Worm (Caenorhabditis elegans) whole organism, L3 larva: ENCODE measurements around the gene F23F1.6.

Source experiments
- R02D3.7 ChIP-seq: fragments of 150-350 bp; optimal IDR thresholded peaks from 2 replicates; lab custom pipeline; 2014; ENCODE audit warnings: missing biosample characterization, missing genetic modification characterization
- ZK546.5 ChIP-seq: sonication (generic microtip); optimal IDR thresholded peaks from 2 replicates; lab custom pipeline; 2017; ENCODE audit warnings: missing biosample characterization, missing genetic modification characterization
- aly-2 ChIP-seq: fragments of 150-350 bp; optimal IDR thresholded peaks from 2 replicates; lab custom pipeline; 2014; ENCODE audit warnings: missing biosample characterization, missing genetic modification characterization
- ama-1 ChIP-seq: fragments of 150-350 bp; optimal IDR thresholded peaks from 2 replicates; lab custom pipeline; 2018
- ceh-28 ChIP-seq: fragments of 150-350 bp; optimal IDR thresholded peaks from 2 replicates; lab custom pipeline; 2014; ENCODE audit warnings: missing biosample characterization, missing genetic modification reagents, missing genetic modification characterization
- ceh-9 ChIP-seq: sonication (generic microtip); optimal IDR thresholded peaks from 2 replicates; lab custom pipeline; 2018; ENCODE audit warnings: missing biosample characterization, missing genetic modification characterization
- daf-12 ChIP-seq: fragments of 150-350 bp; optimal IDR thresholded peaks from 2 replicates; lab custom pipeline; 2014; ENCODE audit warnings: missing biosample characterization, missing genetic modification reagents, missing genetic modification characterization
- egl-27 ChIP-seq: sonication (generic microtip); optimal IDR thresholded peaks from 4 replicates; lab custom pipeline; 2017; ENCODE audit warnings: missing biosample characterization, missing genetic modification reagents, missing genetic modification characterization
- egl-5 ChIP-seq: fragments of 150-350 bp; optimal IDR thresholded peaks from 2 replicates; lab custom pipeline; 2017; ENCODE audit warnings: missing biosample characterization, missing genetic modification reagents, missing genetic modification characterization, inconsistent platforms
- elt-1 ChIP-seq: fragments of 150-350 bp; optimal IDR thresholded peaks from 2 replicates; lab custom pipeline; 2014; ENCODE audit warnings: missing biosample characterization, missing genetic modification characterization
- elt-3 ChIP-seq, 3 experiments: fragments of 150-350 bp in 1 of 3; sonication (generic microtip) in 2 of 3; optimal IDR thresholded peaks; 2 replicates in 2 of 3; 4 replicates in 1 of 3; lab custom pipeline; 2014 to 2017; ENCODE audit warnings: missing biosample characterization in 3 of 3, missing genetic modification characterization in 3 of 3
- eor-1 ChIP-seq, 2 experiments: fragments of 150-350 bp; optimal IDR thresholded peaks; 2 replicates each; lab custom pipeline; 2014 to 2018; ENCODE audit warnings: missing biosample characterization in 2 of 2, missing genetic modification characterization in 2 of 2
- fkh-10 ChIP-seq: sonication (generic microtip); optimal IDR thresholded peaks from 2 replicates; lab custom pipeline; 2017; ENCODE audit warnings: missing biosample characterization, missing genetic modification reagents, missing genetic modification characterization
- fkh-2 ChIP-seq: fragments of 150-350 bp; optimal IDR thresholded peaks from 2 replicates; lab custom pipeline; 2014; ENCODE audit warnings: missing biosample characterization, missing genetic modification reagents, missing genetic modification characterization
- fos-1 ChIP-seq: fragments of 150-350 bp; optimal IDR thresholded peaks from 2 replicates; lab custom pipeline; 2014; ENCODE audit warnings: missing biosample characterization, missing genetic modification characterization
- jun-1 ChIP-seq: fragments of 150-350 bp; optimal IDR thresholded peaks from 2 replicates; lab custom pipeline; 2014; ENCODE audit warnings: missing biosample characterization, missing genetic modification reagents, missing genetic modification characterization
- lsy-12 ChIP-seq: sonication (generic microtip); optimal IDR thresholded peaks from 2 replicates; lab custom pipeline; 2016; ENCODE audit warnings: mild to moderate bottlenecking, missing genetic modification characterization, missing compliant biosample characterization
- mml-1 ChIP-seq: fragments of 150-350 bp; sonication (generic microtip); optimal IDR thresholded peaks from 3 replicates; lab custom pipeline; 2014; ENCODE audit warnings: missing biosample characterization, missing genetic modification characterization
- nfya-1 ChIP-seq: sonication (generic microtip); optimal IDR thresholded peaks from 2 replicates; lab custom pipeline; 2017; ENCODE audit warnings: missing genetic modification characterization, mild to moderate bottlenecking, missing compliant biosample characterization, antibody characterized with exemption, moderate library complexity; ENCODE audit not compliant: insufficient read depth
- nhr-11 ChIP-seq: fragments of 150-350 bp; optimal IDR thresholded peaks from 2 replicates; lab custom pipeline; 2014; ENCODE audit warnings: missing biosample characterization, missing genetic modification characterization
- nhr-12 ChIP-seq: fragments of 150-350 bp; optimal IDR thresholded peaks from 2 replicates; lab custom pipeline; 2014; ENCODE audit warnings: missing biosample characterization, missing genetic modification characterization
- nhr-23 ChIP-seq: fragments of 150-350 bp; optimal IDR thresholded peaks from 2 replicates; lab custom pipeline; 2014; ENCODE audit warnings: missing biosample characterization, missing genetic modification reagents, missing genetic modification characterization
- nhr-237 ChIP-seq: fragments of 150-350 bp; optimal IDR thresholded peaks from 2 replicates; lab custom pipeline; 2014; ENCODE audit warnings: missing biosample characterization, missing genetic modification characterization
- nhr-25 ChIP-seq: sonication (generic microtip); optimal IDR thresholded peaks from 2 replicates; lab custom pipeline; 2017; ENCODE audit warnings: missing biosample characterization, missing genetic modification characterization
- nhr-67 ChIP-seq: fragments of 150-350 bp; optimal IDR thresholded peaks from 2 replicates; lab custom pipeline; 2014; ENCODE audit warnings: missing biosample characterization, missing genetic modification characterization
- nhr-76 ChIP-seq: fragments of 150-350 bp; sonication (generic microtip); optimal IDR thresholded peaks from 5 replicates; lab custom pipeline; 2014; ENCODE audit warnings: missing biosample characterization, missing genetic modification characterization
- nhr-77 ChIP-seq: fragments of 150-350 bp; optimal IDR thresholded peaks from 2 replicates; lab custom pipeline; 2014; ENCODE audit warnings: missing biosample characterization, missing genetic modification characterization
- pqm-1 ChIP-seq: fragments of 150-350 bp; optimal IDR thresholded peaks from 2 replicates; lab custom pipeline; 2017; ENCODE audit warnings: missing biosample characterization, missing genetic modification characterization, inconsistent platforms
- snpc-4 ChIP-seq: fragments of 150-350 bp; optimal IDR thresholded peaks from 2 replicates; lab custom pipeline; 2014; ENCODE audit warnings: missing biosample characterization, missing genetic modification characterization
- tbx-2 ChIP-seq: sonication (generic microtip); optimal IDR thresholded peaks from 2 replicates; lab custom pipeline; 2016; ENCODE audit warnings: mild to moderate bottlenecking, missing genetic modification characterization, missing compliant biosample characterization
- unc-39 ChIP-seq: sonication (generic microtip); optimal IDR thresholded peaks from 4 replicates; lab custom pipeline; 2017; ENCODE audit warnings: missing biosample characterization, missing genetic modification characterization
- unc-62 ChIP-seq: fragments of 150-350 bp; sonication (generic microtip); optimal IDR thresholded peaks from 4 replicates; lab custom pipeline; 2014; ENCODE audit warnings: missing biosample characterization, missing genetic modification reagents, missing genetic modification characterization
- ztf-11 ChIP-seq: fragments of 150-350 bp; optimal IDR thresholded peaks from 2 replicates; lab custom pipeline; 2014; ENCODE audit warnings: missing biosample characterization, missing genetic modification characterization
- ztf-4 ChIP-seq: fragments of 150-350 bp; optimal IDR thresholded peaks from 2 replicates; lab custom pipeline; 2014; ENCODE audit warnings: missing biosample characterization, missing genetic modification characterization

F23F1.6 gene

ce11 chrII:18787-19186, 18.3 kb downstream of the F23F1.6 start (continued):
- TF ChIP-seq unc-39 (tag; lab: Kevin White, UChicago) (no peak), egl-5 (peak; percentile 85), mml-1 (no peak), nhr-12 (tag; lab: Kevin White, UChicago) (no peak), snpc-4 (tag; lab: Kevin White, UChicago) (peak; percentile 51), elt-3 (tag; optimal IDR thresholded peaks at IDR 0.05; lab: Kevin White, UChicago) (peak in 1 of 3 experiments; percentile 61), egl-27 (no peak), fkh-10 (GFP tag; lab: Kevin White, UChicago) (no peak), ztf-11 (no peak), daf-12 (tag; lab: Kevin White, UChicago) (no peak), ZK546.5 (no peak)

DNA sequence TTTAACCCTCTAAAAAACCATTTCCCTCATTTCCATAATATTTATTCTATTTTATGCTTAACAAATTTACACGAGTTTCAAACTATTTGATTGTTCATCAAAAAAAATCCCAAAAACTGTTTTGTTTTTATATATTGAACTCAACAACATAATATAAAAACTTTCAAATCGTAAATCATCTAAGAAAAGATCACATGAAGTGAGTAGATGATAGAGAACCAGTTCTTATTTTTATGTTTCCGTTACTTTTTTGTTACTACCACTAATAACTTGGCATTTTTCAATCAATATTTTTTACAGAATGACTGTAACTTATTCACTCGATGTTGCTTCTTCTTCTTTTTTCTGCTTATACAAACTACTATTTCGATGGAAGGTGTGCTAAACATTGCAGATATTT, 24.4 kb downstream of the F23F1.6 start, which contains the start of gene best-3:
best-3 (plus strand) TSS at position 301 of the 400 bp plus-strand sequence.
- TF ChIP-seq nhr-76 (no peak), elt-1 (tag; lab: Kevin White, UChicago) (no peak), ama-1 (lab: Kevin White, UChicago) (no peak), nhr-77 (no peak), egl-27 (no peak), R02D3.7 (tag; lab: Kevin White, UChicago) (no peak), egl-5 (no peak), lsy-12 (tag; lab: Kevin White, UChicago) (no peak)

DNA sequence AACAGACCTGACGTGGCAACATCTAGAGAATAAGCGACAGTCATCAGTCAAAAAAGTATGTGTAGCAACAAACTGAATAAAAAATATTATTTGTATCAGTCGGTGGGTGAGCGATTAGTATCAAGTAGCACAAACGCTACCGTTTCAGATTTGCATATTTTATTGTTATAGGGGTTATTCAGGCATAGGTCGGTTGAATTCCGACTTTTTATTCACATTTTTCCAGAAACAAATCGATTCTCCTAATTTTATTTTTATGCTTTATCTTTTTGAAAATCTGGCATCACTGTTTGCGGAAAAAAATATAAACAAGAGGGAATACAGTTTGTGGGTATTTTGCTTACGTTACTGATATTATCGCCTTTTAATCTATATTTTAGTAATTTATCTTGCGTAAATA, 25.3 kb downstream of the F23F1.6 start, which contains the start of gene best-4:
best-4 (minus strand) TSS at position 101 of the 400 bp plus-strand sequence.
- no peak for TF ChIP-seq jun-1
- no peak for TF ChIP-seq ZK546.5
- no peak for TF ChIP-seq nhr-23 (tag; lab: Kevin White, UChicago)
- TF ChIP-seq fkh-2 (tag; lab: Kevin White, UChicago) = no peak
- TF ChIP-seq nhr-67 (tag; lab: Kevin White, UChicago) = no peak
- TF ChIP-seq lsy-12 (tag; lab: Kevin White, UChicago) = no peak
- no peak for TF ChIP-seq egl-5
- TF ChIP-seq fkh-10 (GFP tag; lab: Kevin White, UChicago) = no peak
- no peak for TF ChIP-seq nhr-77
- no peak for TF ChIP-seq daf-12 (tag; lab: Kevin White, UChicago)
- no peak for TF ChIP-seq unc-62 (GFP tag; lab: Kevin White, UChicago)
- TF ChIP-seq aly-2 (tag; lab: Kevin White, UChicago) = no peak

ce11 chrII:8212-8611, 28.9 kb downstream of the F23F1.6 start:
- no peak for TF ChIP-seq R02D3.7 (tag; lab: Kevin White, UChicago)
- no peak for TF ChIP-seq fos-1 (tag; lab: Kevin White, UChicago)
- TF ChIP-seq nhr-25 (tag; lab: Kevin White, UChicago) = no peak
- TF ChIP-seq elt-3 (tag; optimal IDR thresholded peaks at IDR 0.05; lab: Kevin White, UChicago) = no peak
- TF ChIP-seq elt-1 (tag; lab: Kevin White, UChicago) = no peak
- TF ChIP-seq nhr-23 (tag; lab: Kevin White, UChicago) = no peak
- TF ChIP-seq egl-27 = no peak
- no peak for TF ChIP-seq eor-1 (tag; optimal IDR thresholded peaks at IDR 0.05; lab: Kevin White, UChicago)
- no peak for TF ChIP-seq ZK546.5
- TF ChIP-seq nfya-1 (tag; lab: Kevin White, UChicago) = no peak
- no peak for TF ChIP-seq nhr-67 (tag; lab: Kevin White, UChicago)
- no peak for TF ChIP-seq pqm-1
- TF ChIP-seq ztf-4 (tag; lab: Kevin White, UChicago) = no peak
- no peak for TF ChIP-seq ztf-11
- no peak for TF ChIP-seq mml-1
- TF ChIP-seq ceh-9 (tag; lab: Kevin White, UChicago) = no peak
- no peak for TF ChIP-seq ceh-28 (tag; lab: Kevin White, UChicago)
- no peak for TF ChIP-seq unc-62 (GFP tag; lab: Kevin White, UChicago)
- no peak for TF ChIP-seq egl-5
- TF ChIP-seq, all 47 proteins: peak for 0

DNA sequence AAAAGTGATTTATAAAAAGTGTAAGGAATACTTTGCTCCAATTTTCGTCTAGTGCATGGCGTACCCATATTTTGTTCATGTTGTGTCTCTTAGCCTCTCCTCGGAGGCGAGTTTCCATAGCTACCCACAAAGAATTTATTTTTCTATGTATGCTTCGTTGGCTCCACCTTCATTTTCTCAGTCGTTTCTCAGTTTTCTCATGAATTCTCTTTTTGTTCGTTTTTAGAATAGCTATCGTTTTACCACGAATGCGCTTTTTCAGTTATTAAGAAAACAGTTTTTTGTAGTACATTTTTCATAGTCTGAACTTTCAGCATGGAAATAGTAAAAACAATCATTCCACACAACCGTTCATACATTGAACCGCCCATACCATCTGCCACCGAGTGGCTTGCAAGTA, 30.8 kb downstream of the F23F1.6 start, which contains the start of gene osta-1:
osta-1 (plus strand) TSS at position 309 of the 400 bp plus-strand sequence.
- TF ChIP-seq nhr-237 (tag; lab: Kevin White, UChicago) (no peak), ama-1 (lab: Kevin White, UChicago) (no peak), nhr-11 (tag; lab: Kevin White, UChicago) (peak; percentile 75), fkh-10 (GFP tag; lab: Kevin White, UChicago) (no peak), tbx-2 (no peak), ceh-28 (tag; lab: Kevin White, UChicago) (no peak), fkh-2 (tag; lab: Kevin White, UChicago) (no peak)
